Worm (Caenorhabditis elegans): ENCODE results near the gene R02D5.6.

DNA sequence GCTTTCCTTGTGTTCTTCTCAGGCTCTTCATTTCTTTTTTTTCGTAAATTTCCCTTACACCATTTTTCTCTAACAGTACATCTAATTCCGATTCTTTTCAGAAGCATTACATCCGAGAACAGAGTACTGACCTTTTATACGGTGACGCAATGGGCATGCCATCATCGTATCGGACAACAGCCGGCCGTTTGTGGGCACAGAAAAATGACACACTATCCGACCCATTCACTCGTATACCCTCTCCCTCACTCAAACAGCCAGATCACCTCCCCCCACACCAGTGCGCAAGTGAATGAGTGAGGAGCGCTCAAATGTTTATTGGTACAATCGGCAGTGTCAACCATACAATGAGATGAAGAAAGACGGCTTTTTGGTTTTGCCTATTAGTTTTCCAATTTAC is 16.8 kb downstream of the R02D5.6 start, which contains the start of gene R02D5.24:
- TF ChIP-seq nhr-12 (tag; optimal IDR thresholded peaks at IDR 0.05) (no peak), ceh-82 (tag; optimal IDR thresholded peaks at IDR 0.05) (no peak), lin-39 (tag; optimal IDR thresholded peaks at IDR 0.05) (no peak), mdl-1 (tag; optimal IDR thresholded peaks at IDR 0.05) (no peak), ZK546.5 (tag; optimal IDR thresholded peaks at IDR 0.05) (no peak), skn-1 (tag; optimal IDR thresholded peaks at IDR 0.05) (no peak)

Measured in whole organism, L2 larva.